Fruit fly (Drosophila melanogaster) whole organism, pupa: ENCODE results near the gene Polr2J.

Source experiments
- CG12605 ChIP-seq: fragments of 200-800 bp; sonication (Bioruptor generic); IDR thresholded peaks from 2 replicates; pipeline ENCODE4 v1.3.6; 2022; ENCODE audit warnings: missing biosample characterization, missing genetic modification characterization
- CG14655 ChIP-seq: fragments of 200-800 bp; sonication (Bioruptor generic); optimal IDR thresholded peaks from 3 replicates; lab custom pipeline; 2017; ENCODE audit warnings: mild to moderate bottlenecking, missing biosample characterization, missing genetic modification reagents, missing genetic modification characterization
- CG32121 ChIP-seq: fragments of 200-800 bp; sonication (Bioruptor generic); IDR thresholded peaks from 2 replicates; pipeline ENCODE4 v1.3.6; 2022; ENCODE audit warnings: missing biosample characterization, missing genetic modification characterization
- CG8301 ChIP-seq: fragments of 200-800 bp; sonication (Bioruptor generic); optimal IDR thresholded peaks from 2 replicates; lab custom pipeline; 2018; ENCODE audit warnings: missing biosample characterization, mild to moderate bottlenecking, missing genetic modification characterization
- EcR ChIP-seq: fragments of 200-800 bp; sonication (Bioruptor generic); optimal IDR thresholded peaks from 3 replicates; lab custom pipeline; 2019; ENCODE audit warnings: missing biosample characterization, missing genetic modification characterization, mild to moderate bottlenecking, moderate library complexity, missing genetic modification reagents
- Pif1A ChIP-seq: fragments of 200-800 bp; sonication (Bioruptor generic); optimal IDR thresholded peaks from 3 replicates; lab custom pipeline; 2016; ENCODE audit warnings: missing biosample characterization, missing genetic modification characterization
- fd96Ca ChIP-seq: fragments of 200-800 bp; sonication (Bioruptor generic); IDR thresholded peaks from 3 replicates; pipeline ENCODE4 v1.3.6; 2022; ENCODE audit warnings: missing biosample characterization, missing genetic modification characterization
- rn ChIP-seq: fragments of 200-800 bp; sonication (Bioruptor generic); IDR thresholded peaks from 2 replicates; pipeline ENCODE4 v1.3.6; 2022; ENCODE audit warnings: missing biosample characterization, missing genetic modification characterization

dm6 chr2L:17382783-17383182 is 27.4 kb downstream of the Polr2J start:
- TF ChIP-seq CG12605 (no peak), CG14655 (GFP tag; lab: Kevin White, UChicago) (no peak), rn (GFP tag; lab: Robert Waterston, UW) (no peak), fd96Ca (GFP tag; lab: Robert Waterston, UW) (no peak), EcR (GFP tag; lab: Kevin White, UChicago) (no peak), CG32121 (no peak), Pif1A (GFP tag; lab: Kevin White, UChicago) (no peak), CG8301 (tag; lab: Kevin White, UChicago) (no peak)
